Fruit fly (Drosophila melanogaster) whole organism, prepupa: ENCODE results near the gene CG42538.
A peak's percentile ranks its signal among the peaks of the same experiment; 100 is the strongest.

ENCODE experiments used
- Blimp-1 ChIP-seq: fragments of 200-800 bp; sonication (Bioruptor generic); optimal IDR thresholded peaks from 3 replicates; lab custom pipeline; 2017; ENCODE audit warnings: missing biosample characterization, missing genetic modification characterization, mild to moderate bottlenecking, moderate library complexity, missing genetic modification reagents
- CG10631 ChIP-seq: fragments of 200-800 bp; sonication (Bioruptor generic); optimal IDR thresholded peaks from 2 replicates; lab custom pipeline; 2016; ENCODE audit warnings: missing biosample characterization, missing genetic modification characterization
- CG10669 ChIP-seq: fragments of 200-800 bp; sonication (Bioruptor generic); optimal IDR thresholded peaks from 3 replicates; lab custom pipeline; 2018; ENCODE audit warnings: missing biosample characterization, mild to moderate bottlenecking, missing genetic modification characterization, moderate library complexity
- CG11294 ChIP-seq: fragments of 200-800 bp; sonication (Bioruptor generic); IDR thresholded peaks from 2 replicates; pipeline ENCODE4 v1.3.6; 2022; ENCODE audit warnings: missing biosample characterization, missing genetic modification characterization
- CG11762 ChIP-seq: fragments of 200-800 bp; sonication (Bioruptor generic); optimal IDR thresholded peaks from 3 replicates; lab custom pipeline; 2016; ENCODE audit warnings: missing biosample characterization, missing genetic modification characterization; ENCODE audit not compliant: insufficient read depth
- CG11902 ChIP-seq: fragments of 200-800 bp; sonication (Bioruptor generic); optimal IDR thresholded peaks from 3 replicates; lab custom pipeline; 2016; ENCODE audit warnings: missing biosample characterization, missing genetic modification characterization
- CG15336 ChIP-seq: fragments of 200-800 bp; sonication (Bioruptor generic); IDR thresholded peaks from 2 replicates; pipeline ENCODE4 v1.3.6; 2022; ENCODE audit warnings: missing biosample characterization, missing genetic modification characterization
- CG1621 ChIP-seq: fragments of 200-800 bp; sonication (Bioruptor generic); optimal IDR thresholded peaks from 3 replicates; lab custom pipeline; 2018; ENCODE audit warnings: missing biosample characterization, mild to moderate bottlenecking, missing genetic modification characterization
- CG16779 ChIP-seq: fragments of 200-800 bp; sonication (Bioruptor generic); optimal IDR thresholded peaks from 3 replicates; lab custom pipeline; 2017; ENCODE audit warnings: missing biosample characterization, mild to moderate bottlenecking, missing genetic modification characterization
- CG3032 ChIP-seq: fragments of 200-800 bp; optimal IDR thresholded peaks from 2 replicates; lab custom pipeline; 2019; ENCODE audit warnings: missing biosample characterization, mild to moderate bottlenecking, missing genetic modification characterization, moderate library complexity
- CG31627 ChIP-seq: fragments of 200-800 bp; sonication (Bioruptor generic); optimal IDR thresholded peaks from 3 replicates; lab custom pipeline; 2016; ENCODE audit warnings: missing biosample characterization, missing genetic modification characterization
- CG32006 ChIP-seq: fragments of 200-800 bp; sonication (Bioruptor generic); optimal IDR thresholded peaks from 3 replicates; lab custom pipeline; 2017; ENCODE audit warnings: missing biosample characterization, mild to moderate bottlenecking, missing genetic modification characterization
- CG34406 ChIP-seq: fragments of 200-800 bp; sonication (Bioruptor generic); optimal IDR thresholded peaks from 3 replicates; lab custom pipeline; 2016; ENCODE audit warnings: missing biosample characterization, missing genetic modification characterization
- CG3919 ChIP-seq: fragments of 200-800 bp; sonication (Bioruptor generic); optimal IDR thresholded peaks from 3 replicates; lab custom pipeline; 2016; ENCODE audit warnings: missing biosample characterization, missing genetic modification characterization
- CG4318 ChIP-seq: fragments of 200-800 bp; sonication (Bioruptor generic); optimal IDR thresholded peaks from 3 replicates; lab custom pipeline; 2017; ENCODE audit warnings: missing biosample characterization, mild to moderate bottlenecking, missing genetic modification characterization
- CG6163 ChIP-seq: fragments of 200-800 bp; sonication (Bioruptor generic); IDR thresholded peaks from 3 replicates; pipeline ENCODE4 v1.3.6; 2022; ENCODE audit warnings: missing biosample characterization, missing genetic modification characterization
- CG6792 ChIP-seq: fragments of 200-800 bp; sonication (Bioruptor generic); optimal IDR thresholded peaks from 3 replicates; lab custom pipeline; 2016; ENCODE audit warnings: missing biosample characterization, missing genetic modification characterization
- CG6808 ChIP-seq: fragments of 200-800 bp; sonication (Bioruptor generic); optimal IDR thresholded peaks from 3 replicates; lab custom pipeline; 2017; ENCODE audit warnings: missing biosample characterization, missing genetic modification characterization, mild to moderate bottlenecking, moderate library complexity, missing genetic modification reagents
- CG6854 ChIP-seq: fragments of 200-800 bp; sonication (Bioruptor generic); optimal IDR thresholded peaks from 2 replicates; lab custom pipeline; 2017; ENCODE audit warnings: missing biosample characterization, mild to moderate bottlenecking, missing genetic modification characterization
- CG7368 ChIP-seq: fragments of 200-800 bp; sonication (Bioruptor generic); optimal IDR thresholded peaks from 3 replicates; lab custom pipeline; 2016; ENCODE audit warnings: missing biosample characterization, missing genetic modification characterization
- CG8119 ChIP-seq: fragments of 200-800 bp; sonication (Bioruptor generic); IDR thresholded peaks from 3 replicates; pipeline ENCODE4 v1.3.6; 2022; ENCODE audit warnings: missing biosample characterization, missing genetic modification characterization
- CG8319 ChIP-seq: fragments of 200-800 bp; sonication (Bioruptor generic); optimal IDR thresholded peaks from 3 replicates; lab custom pipeline; 2016; ENCODE audit warnings: missing biosample characterization, missing genetic modification characterization
- CG8632 ChIP-seq: fragments of 200-800 bp; sonication (Bioruptor generic); optimal IDR thresholded peaks from 3 replicates; lab custom pipeline; 2016; ENCODE audit warnings: missing biosample characterization, missing genetic modification characterization
- CG9139 ChIP-seq: fragments of 200-800 bp; sonication (Bioruptor generic); optimal IDR thresholded peaks from 3 replicates; lab custom pipeline; 2017; ENCODE audit warnings: missing biosample characterization, mild to moderate bottlenecking, missing genetic modification characterization
- Eip75B ChIP-seq: fragments of 200-800 bp; sonication (Bioruptor generic); optimal IDR thresholded peaks from 3 replicates; lab custom pipeline; 2016; ENCODE audit warnings: missing biosample characterization, missing genetic modification characterization
- Eip78C ChIP-seq: fragments of 200-800 bp; sonication (Bioruptor generic); peaks from one replicate; lab custom pipeline; 2016; ENCODE audit warnings: missing biosample characterization, missing genetic modification characterization
- Eip93F ChIP-seq: fragments of 200-800 bp; sonication (Bioruptor generic); optimal IDR thresholded peaks from 2 replicates; lab custom pipeline; 2016; ENCODE audit warnings: missing biosample characterization, mild to moderate bottlenecking, missing genetic modification characterization
- Ets21C ChIP-seq: fragments of 200-800 bp; sonication (Bioruptor generic); optimal IDR thresholded peaks from 3 replicates; lab custom pipeline; 2016; ENCODE audit warnings: missing biosample characterization, missing genetic modification characterization
- Ets96B ChIP-seq: fragments of 200-800 bp; optimal IDR thresholded peaks from 2 replicates; lab custom pipeline; 2019; ENCODE audit warnings: missing biosample characterization, mild to moderate bottlenecking, missing genetic modification characterization, moderate library complexity
- Gug ChIP-seq: fragments of 200-800 bp; sonication (Bioruptor generic); IDR thresholded peaks from 2 replicates; pipeline ENCODE4 v1.3.6; 2022; ENCODE audit warnings: missing biosample characterization, missing genetic modification characterization
- Hr38 ChIP-seq: sonication (Bioruptor generic); optimal IDR thresholded peaks from 2 replicates; lab custom pipeline; 2016; ENCODE audit warnings: missing biosample characterization, missing genetic modification characterization
- Hr39 ChIP-seq: fragments of 200-800 bp; sonication (Bioruptor generic); optimal IDR thresholded peaks from 2 replicates; lab custom pipeline; 2016; ENCODE audit warnings: missing biosample characterization, missing genetic modification characterization
- Hr4 ChIP-seq: fragments of 200-800 bp; sonication (Bioruptor generic); optimal IDR thresholded peaks from 3 replicates; lab custom pipeline; 2016; ENCODE audit warnings: missing biosample characterization, missing genetic modification characterization
- Lpt ChIP-seq: fragments of 200-800 bp; sonication (Bioruptor generic); optimal IDR thresholded peaks from 3 replicates; lab custom pipeline; 2016; ENCODE audit warnings: missing biosample characterization, missing genetic modification characterization
- Met ChIP-seq: fragments of 200-800 bp; sonication (Bioruptor generic); optimal IDR thresholded peaks from 3 replicates; lab custom pipeline; 2016; ENCODE audit warnings: missing biosample characterization, missing genetic modification characterization
- OdsH ChIP-seq: fragments of 200-800 bp; sonication (Bioruptor generic); optimal IDR thresholded peaks from 3 replicates; lab custom pipeline; 2016; ENCODE audit warnings: missing biosample characterization, missing genetic modification characterization
- Smox ChIP-seq: fragments of 200-800 bp; sonication (Bioruptor generic); optimal IDR thresholded peaks from 3 replicates; lab custom pipeline; 2016; ENCODE audit warnings: missing biosample characterization, missing genetic modification characterization
- Sox14 ChIP-seq: fragments of 200-800 bp; sonication (Bioruptor generic); optimal IDR thresholded peaks from 3 replicates; lab custom pipeline; 2016; ENCODE audit warnings: missing biosample characterization, missing genetic modification characterization
- Sox15 ChIP-seq: fragments of 200-800 bp; sonication (Bioruptor generic); optimal IDR thresholded peaks from 3 replicates; lab custom pipeline; 2016; ENCODE audit warnings: missing biosample characterization, missing genetic modification characterization
- cyc ChIP-seq: fragments of 200-800 bp; sonication (Bioruptor generic); optimal IDR thresholded peaks from 3 replicates; lab custom pipeline; 2016; ENCODE audit warnings: missing biosample characterization, missing genetic modification characterization
- dac ChIP-seq: fragments of 200-800 bp; sonication (Bioruptor generic); optimal IDR thresholded peaks from 2 replicates; lab custom pipeline; 2017; ENCODE audit warnings: missing biosample characterization, mild to moderate bottlenecking, missing genetic modification characterization
- dsx ChIP-seq: fragments of 200-800 bp; optimal IDR thresholded peaks from 3 replicates; lab custom pipeline; 2019; ENCODE audit warnings: missing biosample characterization, mild to moderate bottlenecking, missing genetic modification characterization, moderate library complexity; ENCODE audit not compliant: poor library complexity, severe bottlenecking
- eg ChIP-seq: fragments of 200-800 bp; sonication (Bioruptor generic); IDR thresholded peaks from 3 replicates; pipeline ENCODE4 v1.3.6; 2022; ENCODE audit warnings: missing biosample characterization, missing genetic modification characterization
- fd85E ChIP-seq: fragments of 200-800 bp; sonication (Bioruptor generic); optimal IDR thresholded peaks from 3 replicates; lab custom pipeline; 2016; ENCODE audit warnings: missing biosample characterization, missing genetic modification characterization
- fkh ChIP-seq: fragments of 200-800 bp; sonication (Bioruptor generic); optimal IDR thresholded peaks from 3 replicates; lab custom pipeline; 2017; ENCODE audit warnings: missing biosample characterization, mild to moderate bottlenecking, missing genetic modification characterization, moderate library complexity
- lz ChIP-seq: fragments of 200-800 bp; sonication (Bioruptor generic); optimal IDR thresholded peaks from 3 replicates; lab custom pipeline; 2016; ENCODE audit warnings: missing biosample characterization, missing genetic modification characterization
- net ChIP-seq: fragments of 200-800 bp; sonication (Bioruptor generic); optimal IDR thresholded peaks from 3 replicates; lab custom pipeline; 2016; ENCODE audit warnings: missing biosample characterization, missing genetic modification characterization
- pdm3 ChIP-seq: fragments of 200-800 bp; sonication (Bioruptor generic); optimal IDR thresholded peaks from 3 replicates; lab custom pipeline; 2016; ENCODE audit warnings: missing biosample characterization, missing genetic modification characterization
- spab ChIP-seq: fragments of 200-800 bp; sonication (Bioruptor generic); optimal IDR thresholded peaks from 2 replicates; lab custom pipeline; 2017; ENCODE audit warnings: missing biosample characterization, mild to moderate bottlenecking, missing genetic modification characterization, missing genetic modification reagents
- ss ChIP-seq, 2 experiments: fragments of 200-800 bp; sonication (Bioruptor generic); optimal IDR thresholded peaks; 2 replicates in 1 of 2; 3 replicates in 1 of 2; lab custom pipeline; 2017 to 2018; ENCODE audit warnings: mild to moderate bottlenecking in 2 of 2, missing biosample characterization in 2 of 2, missing genetic modification characterization in 2 of 2, moderate library complexity in 1 of 2
- topi ChIP-seq: fragments of 200-800 bp; sonication (Bioruptor generic); optimal IDR thresholded peaks from 3 replicates; lab custom pipeline; 2016; ENCODE audit warnings: missing biosample characterization, missing genetic modification characterization

Gene CG42538

DNA sequence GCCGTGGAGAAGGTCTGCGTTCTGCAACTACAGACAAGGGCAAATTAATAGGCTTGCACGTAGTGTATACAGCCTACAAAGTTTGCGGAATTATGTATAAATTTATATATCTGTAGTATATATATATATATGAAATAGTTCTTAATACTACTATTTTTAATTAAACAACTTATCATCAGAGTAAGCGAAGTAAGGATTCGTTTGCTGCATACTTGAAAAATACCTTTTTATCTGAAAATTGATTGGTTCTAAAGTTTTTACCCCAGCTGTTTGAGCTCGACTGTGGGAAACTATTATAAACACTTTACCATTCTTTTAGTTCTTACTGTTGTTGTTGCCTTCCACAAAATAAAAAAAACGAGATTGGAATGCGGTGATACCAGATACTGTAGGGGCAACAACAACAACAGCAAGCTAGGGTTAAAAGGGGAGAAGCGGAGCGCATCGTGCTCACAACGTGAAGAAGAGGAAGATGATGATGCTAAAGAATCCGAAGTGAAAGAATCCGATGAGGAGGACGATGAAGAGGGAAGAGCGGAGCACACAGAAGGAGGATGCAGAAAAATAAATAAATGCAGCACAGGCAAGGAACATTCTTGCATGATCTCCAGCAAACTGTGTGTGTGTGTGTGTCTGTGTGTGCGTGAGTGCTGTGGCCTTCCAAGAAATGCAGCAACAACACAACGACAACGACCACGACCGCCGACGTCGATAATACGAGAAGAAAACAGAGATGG is 8.9 kb downstream of the CG42538 start:
- TF ChIP-seq Hr38 (GFP tag; lab: Kevin White, UChicago), result no peak
- TF ChIP-seq CG7368 (GFP tag; lab: Kevin White, UChicago), result no peak
- TF ChIP-seq CG8119, result peak; percentile 90
- TF ChIP-seq fd85E (GFP tag; lab: Kevin White, UChicago), result no peak
- peak; percentile 72 for TF ChIP-seq Lpt (GFP tag; lab: Kevin White, UChicago)
- peak; percentile 43 for TF ChIP-seq topi
- TF ChIP-seq spab, result peak; percentile 77
- TF ChIP-seq CG32006, result peak; percentile 84
- TF ChIP-seq dac (GFP tag; lab: Kevin White, UChicago), result peak; percentile 8
- TF ChIP-seq CG11294 (GFP tag; lab: Robert Waterston, UW), result no peak; the same call in 1 of the 2 replicates
- TF ChIP-seq CG6854 (GFP tag; lab: Kevin White, UChicago), result peak; percentile 74
- TF ChIP-seq cyc (GFP tag; lab: Kevin White, UChicago), result peak; percentile 17
- peak; percentile 92 for TF ChIP-seq Ets96B (tag; lab: Kevin White, UChicago)
- TF ChIP-seq CG8632 (GFP tag; lab: Kevin White, UChicago), result peak; percentile 84
- peak; percentile 73 for TF ChIP-seq CG1621 (tag; lab: Kevin White, UChicago)
- TF ChIP-seq Hr39 (GFP tag; lab: Kevin White, UChicago), result peak; percentile 10
- TF ChIP-seq CG11902 (GFP tag; lab: Kevin White, UChicago), result peak; percentile 36
- TF ChIP-seq CG10631, result peak; percentile 80
- peak; percentile 30 for TF ChIP-seq CG31627
- peak; percentile 84 for TF ChIP-seq CG15336
- peak; percentile 73 for TF ChIP-seq net (GFP tag; lab: Kevin White, UChicago)
- peak; percentile 86 for TF ChIP-seq CG10669 (GFP tag; lab: Kevin White, UChicago)
- TF ChIP-seq lz, result peak; percentile 46
- peak; percentile 67 for TF ChIP-seq Gug (GFP tag; lab: Robert Waterston, UW)
- TF ChIP-seq CG6808, result peak; percentile 83
- TF ChIP-seq Sox15 (GFP tag; lab: Kevin White, UChicago), result peak; percentile 50
- peak; percentile 58 for TF ChIP-seq pdm3 (GFP tag; lab: Kevin White, UChicago)
- TF ChIP-seq CG4318, result peak; percentile 67
- TF ChIP-seq Met (GFP tag; lab: Kevin White, UChicago), result peak; percentile 63
- TF ChIP-seq Blimp-1 (GFP tag; lab: Kevin White, UChicago), result peak; percentile 74
- TF ChIP-seq dsx (GFP tag; lab: Kevin White, UChicago), result peak; percentile 89
- TF ChIP-seq eg, result peak; percentile 64
- TF ChIP-seq Eip93F (GFP tag; lab: Kevin White, UChicago), result peak; percentile 28
- TF ChIP-seq Hr4 (GFP tag; lab: Kevin White, UChicago), result peak; percentile 33
- TF ChIP-seq CG3032, result peak; percentile 92
- TF ChIP-seq ss (GFP tag; optimal IDR thresholded peaks at IDR 0.05; lab: Kevin White, UChicago), result peak; percentile 80 to 81
- peak; percentile 81 for TF ChIP-seq CG34406 (GFP tag; lab: Kevin White, UChicago)
- TF ChIP-seq Sox14, result peak; percentile 28
- TF ChIP-seq fkh (GFP tag; lab: Kevin White, UChicago), result no peak
- peak; percentile 65 for TF ChIP-seq CG6163
- peak; percentile 60 for TF ChIP-seq CG11762 (GFP tag; lab: Kevin White, UChicago)
- TF ChIP-seq CG16779 (tag; lab: Kevin White, UChicago), result peak; percentile 76
- TF ChIP-seq Eip75B, result peak; percentile 57
- peak; percentile 24 for TF ChIP-seq CG3919 (GFP tag; lab: Kevin White, UChicago)
- TF ChIP-seq Eip78C (GFP tag; lab: Kevin White, UChicago), result peak; percentile 86
- TF ChIP-seq Ets21C (GFP tag; lab: Kevin White, UChicago), result peak; percentile 19
- peak; percentile 36 for TF ChIP-seq Smox (GFP tag; lab: Kevin White, UChicago)
- peak; percentile 41 for TF ChIP-seq CG8319
- peak; percentile 81 for TF ChIP-seq OdsH (GFP tag; lab: Kevin White, UChicago)
- TF ChIP-seq CG6792 (GFP tag; lab: Kevin White, UChicago), result peak; percentile 59
- peak; percentile 73 for TF ChIP-seq CG9139 (GFP tag; lab: Kevin White, UChicago)
